Worm (Caenorhabditis elegans) whole organism, early embryonic: ENCODE measurements around the gene R10D12.13.
A peak's percentile ranks its signal among the peaks of the same experiment; 100 is the strongest.

Experiments
- B0310.2 ChIP-seq: sonication (generic microtip); optimal IDR thresholded peaks from 2 replicates; lab custom pipeline; 2016; ENCODE audit warnings: mild to moderate bottlenecking, missing genetic modification characterization, missing compliant biosample characterization
- F13C5.2 ChIP-seq: sonication (generic microtip); optimal IDR thresholded peaks from 2 replicates; lab custom pipeline; 2017; ENCODE audit warnings: mild to moderate bottlenecking, missing genetic modification characterization, inconsistent platforms, missing compliant biosample characterization
- aly-1 ChIP-seq: sonication (generic microtip); optimal IDR thresholded peaks from 2 replicates; lab custom pipeline; 2016; ENCODE audit warnings: missing genetic modification characterization, missing compliant biosample characterization
- ama-1 ChIP-seq: fragments of 150-350 bp; optimal IDR thresholded peaks from 2 replicates; lab custom pipeline; 2014
- ceh-13 ChIP-seq: fragments of 200-800 bp; sonication (Bioruptor generic); optimal IDR thresholded peaks from 2 replicates; lab custom pipeline; 2018; ENCODE audit warnings: mild to moderate bottlenecking, missing genetic modification characterization, missing compliant biosample characterization
- ceh-36 ChIP-seq: sonication (generic microtip); optimal IDR thresholded peaks from 2 replicates; lab custom pipeline; 2016; ENCODE audit warnings: missing genetic modification characterization, inconsistent platforms, missing compliant biosample characterization
- ets-7 ChIP-seq: sonication (generic microtip); optimal IDR thresholded peaks from 2 replicates; lab custom pipeline; 2016; ENCODE audit warnings: missing genotype, missing genetic modification characterization, missing compliant biosample characterization
- flt-1 ChIP-seq: fragments of 200-800 bp; sonication (Bioruptor generic); IDR thresholded peaks from 2 replicates; pipeline ENCODE4 v1.3.6; 2022; ENCODE audit warnings: missing genetic modification characterization, missing compliant biosample characterization
- hmbx-1 ChIP-seq: sonication (generic microtip); optimal IDR thresholded peaks from 2 replicates; lab custom pipeline; 2016; ENCODE audit warnings: mild to moderate bottlenecking, missing genetic modification characterization, missing compliant biosample characterization
- hmg-4 ChIP-seq: fragments of 200-800 bp; sonication (Bioruptor generic); optimal IDR thresholded peaks from 2 replicates; lab custom pipeline; 2018; ENCODE audit warnings: mild to moderate bottlenecking, missing genetic modification characterization, missing compliant biosample characterization
- hnd-1 ChIP-seq: sonication (generic microtip); optimal IDR thresholded peaks from 2 replicates; lab custom pipeline; 2016; ENCODE audit warnings: missing genetic modification characterization, missing compliant biosample characterization
- pes-1 ChIP-seq: fragments of 200-800 bp; sonication (Bioruptor generic); IDR thresholded peaks from 2 replicates; pipeline ENCODE4 v1.3.6; 2022; ENCODE audit warnings: missing genetic modification reagents, missing genetic modification characterization, missing compliant biosample characterization
- scrt-1 ChIP-seq: fragments of 200-800 bp; sonication (Bioruptor generic); IDR thresholded peaks from 2 replicates; pipeline ENCODE4 v1.3.6; 2022; ENCODE audit warnings: missing genetic modification characterization, missing compliant biosample characterization
- sea-1 ChIP-seq: fragments of 200-800 bp; sonication (Bioruptor generic); conservative IDR thresholded peaks from 2 replicates; pipeline ENCODE4 v1.3.6; 2022; ENCODE audit warnings: missing genetic modification characterization, missing compliant biosample characterization
- tbx-11 ChIP-seq: fragments of 200-800 bp; sonication (Bioruptor generic); IDR thresholded peaks from 2 replicates; pipeline ENCODE4 v1.3.6; 2022; ENCODE audit warnings: missing genetic modification characterization, missing compliant biosample characterization
- tbx-37 ChIP-seq: fragments of 200-800 bp; sonication (Bioruptor generic); conservative IDR thresholded peaks from 2 replicates; pipeline ENCODE4 v1.3.6; 2022; ENCODE audit warnings: missing genetic modification reagents, missing genetic modification characterization, missing compliant biosample characterization
- tra-4 ChIP-seq: sonication (generic microtip); optimal IDR thresholded peaks from 2 replicates; lab custom pipeline; 2017; ENCODE audit warnings: missing genetic modification characterization, missing compliant biosample characterization

Gene R10D12.13

DNA sequence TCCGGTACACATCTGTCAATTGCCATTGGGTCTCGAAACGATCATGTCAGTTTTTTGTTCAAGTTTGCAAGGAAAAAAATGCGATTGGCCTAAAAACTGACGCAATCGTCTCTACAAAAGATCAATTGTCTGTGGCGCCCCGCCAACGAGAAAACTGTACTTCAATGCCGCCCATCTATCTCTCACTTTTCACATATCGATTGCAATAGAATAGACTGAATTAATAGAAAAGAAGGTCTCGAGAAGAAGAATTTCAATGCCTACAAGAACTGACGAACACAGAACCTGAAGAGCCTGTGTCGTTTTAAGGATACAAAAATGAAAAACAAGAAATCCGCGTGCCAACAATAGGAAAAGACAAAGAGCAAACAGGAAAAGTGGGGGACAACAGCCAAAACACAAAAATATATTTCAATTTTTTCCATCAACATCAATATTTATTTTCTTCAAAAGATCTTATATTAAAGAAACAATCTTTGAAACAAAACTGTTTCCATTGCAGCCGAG is 46.2 kb downstream of the R10D12.13 start:
- TF ChIP-seq B0310.2 (tag; lab: Kevin White, UChicago) (no peak), ceh-36 (no peak), pes-1 (GFP tag; lab: Robert Waterston, UW) (no peak), scrt-1 (GFP tag; lab: Robert Waterston, UW) (no peak), ama-1 (lab: Kevin White, UChicago) (peak; percentile 35)

DNA sequence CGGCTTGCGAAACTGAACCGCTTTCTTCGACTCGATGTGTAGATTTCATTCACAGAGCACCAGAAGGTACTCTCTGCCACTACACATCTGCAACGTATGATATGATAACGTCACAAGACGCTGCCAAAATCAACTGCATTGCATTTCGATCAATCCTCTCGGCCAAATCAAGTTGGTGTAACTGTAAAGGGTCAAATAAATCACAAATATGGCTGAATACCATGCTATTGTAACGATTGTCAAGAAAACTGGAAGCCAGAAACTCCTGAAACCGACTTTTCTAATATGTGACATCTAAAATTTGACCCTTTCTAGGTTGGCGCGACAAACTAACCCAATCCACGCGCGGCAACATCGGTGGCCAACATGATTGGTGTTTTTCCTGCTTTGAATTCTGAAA is 47.8 kb downstream of the R10D12.13 start:
- TF ChIP-seq aly-1 (tag; lab: Kevin White, UChicago) (no peak), hmbx-1 (tag; lab: Kevin White, UChicago) (no peak), pes-1 (GFP tag; lab: Robert Waterston, UW) (no peak), tbx-11 (GFP tag; lab: Robert Waterston, UW) (no peak), ceh-36 (no peak), scrt-1 (GFP tag; lab: Robert Waterston, UW) (no peak), tra-4 (tag; lab: Kevin White, UChicago) (no peak), sea-1 (GFP tag; lab: Robert Waterston, UW) (no peak)

DNA sequence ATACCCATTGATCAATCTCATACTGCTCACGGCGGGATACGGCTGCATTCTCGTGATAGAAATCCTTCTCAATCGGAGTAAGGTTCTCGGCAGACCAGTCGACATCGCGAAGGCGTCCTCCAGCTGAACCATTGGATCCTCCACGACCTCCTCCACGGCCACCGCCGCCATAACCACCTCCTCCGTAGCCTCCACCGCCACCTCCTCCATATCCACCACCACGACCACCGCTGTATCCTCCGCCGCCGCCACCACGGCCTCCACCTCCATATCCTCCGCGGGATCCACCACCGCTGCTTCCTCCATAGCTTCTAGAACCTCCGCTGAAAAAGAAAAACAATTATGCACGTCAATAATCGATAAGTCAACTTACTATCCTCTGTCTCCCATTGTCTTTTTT is 49.2 kb downstream of the R10D12.13 start:
- TF ChIP-seq ceh-13 (no peak), scrt-1 (GFP tag; lab: Robert Waterston, UW) (peak; percentile 38; the same call in 1 of the 2 replicates)

DNA sequence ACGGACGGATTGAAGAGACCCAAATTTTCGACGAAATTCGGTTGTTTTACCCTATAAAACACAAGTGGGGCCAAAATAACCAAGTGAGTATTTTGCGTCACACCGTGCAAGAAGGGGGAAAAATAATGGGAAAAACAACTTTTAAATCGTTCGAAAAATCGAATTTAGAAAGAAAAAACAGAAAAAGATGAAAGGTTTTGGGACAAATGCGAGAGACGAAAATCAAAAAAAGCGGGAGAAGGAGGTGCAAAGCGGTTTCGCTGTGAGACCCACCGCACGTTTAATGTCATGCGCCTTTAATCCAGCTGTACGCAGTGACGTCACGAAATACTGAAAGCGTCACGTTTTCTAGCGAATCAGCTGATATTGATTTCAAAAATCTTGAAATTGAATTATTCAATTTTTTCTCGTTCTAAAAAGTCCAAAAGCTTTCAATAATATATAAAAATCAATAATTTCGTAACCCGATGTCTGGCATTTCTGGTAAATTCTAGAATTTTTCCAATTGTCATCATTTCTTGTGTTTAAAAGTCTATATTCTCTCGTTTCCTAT is 49.9 kb downstream of the R10D12.13 start, which contains the start of the genes ddx-17 and aip-1:
TSS of gene ddx-17 (minus strand) at position 51 of the 553 bp plus-strand sequence.
TSS of gene aip-1 (plus strand) at position 332 of the 553 bp plus-strand sequence.
- TF ChIP-seq flt-1 (GFP tag; lab: Robert Waterston, UW) (no peak), tbx-11 (GFP tag; lab: Robert Waterston, UW) (no peak), tbx-37 (GFP tag; lab: Robert Waterston, UW) (no peak), F13C5.2 (tag; lab: Kevin White, UChicago) (peak; percentile 42), ama-1 (lab: Kevin White, UChicago) (peak; percentile 18), scrt-1 (GFP tag; lab: Robert Waterston, UW) (no peak), hnd-1 (tag; lab: Kevin White, UChicago) (no peak), aly-1 (tag; lab: Kevin White, UChicago) (no peak), hmg-4 (GFP tag; lab: Kevin White, UChicago) (no peak), sea-1 (GFP tag; lab: Robert Waterston, UW) (no peak), B0310.2 (tag; lab: Kevin White, UChicago) (no peak), ets-7 (tag; lab: Kevin White, UChicago) (no peak), ceh-13 (no peak)
